Fruit fly (Drosophila melanogaster) whole organism, embryonic: ENCODE results near the gene ball.

Experiments used
- BtbVII ChIP-seq: fragments of 200-800 bp; sonication (Bioruptor generic); optimal IDR thresholded peaks from 3 replicates; lab custom pipeline; 2017; ENCODE audit warnings: missing biosample characterization, mild to moderate bottlenecking, missing genetic modification characterization
- CG1024 ChIP-seq: fragments of 200-800 bp; sonication (Bioruptor generic); IDR thresholded peaks from 2 replicates; pipeline ENCODE4 v1.3.6; 2022; ENCODE audit warnings: missing biosample characterization, missing genetic modification characterization
- CG10366 ChIP-seq: fragments of 200-800 bp; sonication (Bioruptor generic); IDR thresholded peaks from 2 replicates; pipeline ENCODE4 v1.3.6; 2022; ENCODE audit warnings: missing biosample characterization, missing genetic modification characterization
- CG11695 ChIP-seq: fragments of 200-800 bp; sonication (Bioruptor generic); IDR thresholded peaks from 3 replicates; pipeline ENCODE4 v1.3.6; 2022; ENCODE audit warnings: missing biosample characterization, missing genetic modification characterization
- CG12155 ChIP-seq: fragments of 200-800 bp; sonication (Bioruptor generic); optimal IDR thresholded peaks from 3 replicates; lab custom pipeline; 2016; ENCODE audit warnings: missing biosample characterization, missing genetic modification characterization
- CG12744 ChIP-seq: fragments of 200-800 bp; sonication (Bioruptor generic); optimal IDR thresholded peaks from 2 replicates; lab custom pipeline; 2016; ENCODE audit warnings: missing biosample characterization, missing genetic modification characterization
- CG17829 ChIP-seq: fragments of 200-800 bp; optimal IDR thresholded peaks from 2 replicates; lab custom pipeline; 2019; ENCODE audit warnings: missing biosample characterization, mild to moderate bottlenecking, missing genetic modification characterization, moderate library complexity
- CG17912 ChIP-seq: fragments of 200-800 bp; sonication (Bioruptor generic); optimal IDR thresholded peaks from 2 replicates; lab custom pipeline; 2018; ENCODE audit warnings: missing biosample characterization, mild to moderate bottlenecking, missing genetic modification characterization
- CG1792 ChIP-seq: fragments of 200-800 bp; sonication (Bioruptor generic); optimal IDR thresholded peaks from 2 replicates; lab custom pipeline; 2016; ENCODE audit warnings: missing biosample characterization, missing genetic modification characterization
- CG2120 ChIP-seq: fragments of 200-800 bp; sonication (Bioruptor generic); optimal IDR thresholded peaks from 3 replicates; lab custom pipeline; 2016; ENCODE audit warnings: missing biosample characterization, missing genetic modification characterization
- CG30403 ChIP-seq: fragments of 200-800 bp; sonication (Bioruptor generic); optimal IDR thresholded peaks from 3 replicates; lab custom pipeline; 2016; ENCODE audit warnings: missing biosample characterization, missing genetic modification characterization
- CG31388 ChIP-seq: fragments of 200-800 bp; sonication (Bioruptor generic); optimal IDR thresholded peaks from 2 replicates; lab custom pipeline; 2016; ENCODE audit warnings: missing biosample characterization, missing genetic modification characterization
- CG32532 ChIP-seq: fragments of 200-800 bp; sonication (Bioruptor generic); IDR thresholded peaks from 2 replicates; pipeline ENCODE4 v1.3.6; 2022; ENCODE audit warnings: missing biosample characterization, missing genetic modification characterization
- CG34376 ChIP-seq: fragments of 200-800 bp; sonication (Bioruptor generic); optimal IDR thresholded peaks from 2 replicates; lab custom pipeline; 2018; ENCODE audit warnings: missing biosample characterization, mild to moderate bottlenecking, missing genetic modification characterization
- CG34422 ChIP-seq: fragments of 200-800 bp; sonication (Bioruptor generic); IDR thresholded peaks from 3 replicates; pipeline ENCODE4 v1.3.6; 2022; ENCODE audit warnings: missing biosample characterization, missing genetic modification characterization
- CG3726 ChIP-seq: fragments of 200-800 bp; sonication (Bioruptor generic); IDR thresholded peaks from 3 replicates; pipeline ENCODE4, ENCODE4 v1.3.6; 2022; ENCODE audit warnings: missing biosample characterization, missing genetic modification characterization
- CG3847 ChIP-seq: fragments of 200-800 bp; sonication (Bioruptor generic); IDR thresholded peaks from 2 replicates; pipeline ENCODE4 v1.3.6; 2022; ENCODE audit warnings: missing biosample characterization, missing genetic modification characterization
- CG4328 ChIP-seq: fragments of 200-800 bp; sonication (Bioruptor generic); optimal IDR thresholded peaks from 3 replicates; lab custom pipeline; 2017; ENCODE audit warnings: missing biosample characterization, missing genetic modification reagents, missing genetic modification characterization
- CG8359 ChIP-seq: fragments of 200-800 bp; sonication (Bioruptor generic); optimal IDR thresholded peaks from 2 replicates; lab custom pipeline; 2017; ENCODE audit warnings: missing biosample characterization, mild to moderate bottlenecking, missing genetic modification characterization, borderline replicate concordance
- CG9609 ChIP-seq: fragments of 200-800 bp; sonication (Bioruptor generic); optimal IDR thresholded peaks from 3 replicates; lab custom pipeline; 2016; ENCODE audit warnings: missing biosample characterization, missing genetic modification characterization
- Dip3 ChIP-seq: fragments of 200-800 bp; sonication (Bioruptor generic); optimal IDR thresholded peaks from 3 replicates; lab custom pipeline; 2016; ENCODE audit warnings: missing biosample characterization, missing genetic modification characterization
- Doc2 ChIP-seq: fragments of 200-800 bp; sonication (Bioruptor generic); IDR thresholded peaks from 2 replicates; pipeline ENCODE4 v1.3.6; 2022; ENCODE audit warnings: missing biosample characterization, missing genetic modification characterization
- Doc3 ChIP-seq: fragments of 200-800 bp; sonication (Bioruptor generic); IDR thresholded peaks from 3 replicates; pipeline ENCODE4 v1.3.6; 2022; ENCODE audit warnings: missing biosample characterization, missing genetic modification characterization; ENCODE audit not compliant: partially characterized antibody
- ERR ChIP-seq: fragments of 200-800 bp; sonication (Bioruptor generic); optimal IDR thresholded peaks from 2 replicates; lab custom pipeline; 2016; ENCODE audit warnings: missing biosample characterization, missing genetic modification characterization
- Hr51 ChIP-seq, 2 experiments: fragments of 200-800 bp; sonication (Bioruptor generic); optimal IDR thresholded peaks; 2 replicates in 1 of 2; 3 replicates in 1 of 2; lab custom pipeline; 2016 to 2018; ENCODE audit warnings: missing biosample characterization in 2 of 2, missing genetic modification characterization in 2 of 2, mild to moderate bottlenecking in 1 of 2, moderate library complexity in 1 of 2
- Kr ChIP-seq: fragments of 200-800 bp; sonication (Bioruptor generic); optimal IDR thresholded peaks from 2 replicates; lab custom pipeline; 2017; ENCODE audit warnings: missing biosample characterization, mild to moderate bottlenecking, missing genetic modification characterization
- MBD-R2 ChIP-seq: fragments of 200-800 bp; sonication (Bioruptor generic); IDR thresholded peaks from 2 replicates; pipeline ENCODE4 v1.3.6; 2022; ENCODE audit warnings: missing biosample characterization, missing genetic modification characterization
- Max ChIP-seq: fragments of 200-800 bp; sonication (Bioruptor generic); optimal IDR thresholded peaks from 2 replicates; lab custom pipeline; 2016; ENCODE audit warnings: missing biosample characterization, mild to moderate bottlenecking, missing genetic modification characterization
- NC2α ChIP-seq: fragments of 200-800 bp; sonication (Bioruptor generic); optimal IDR thresholded peaks from 2 replicates; lab custom pipeline; 2016; ENCODE audit warnings: missing biosample characterization, missing genetic modification characterization
- Neu2 ChIP-seq: fragments of 200-800 bp; sonication (Bioruptor generic); optimal IDR thresholded peaks from 3 replicates; lab custom pipeline; 2016; ENCODE audit warnings: missing biosample characterization, missing genetic modification characterization, borderline replicate concordance
- Taf1 ChIP-seq: fragments of 200-800 bp; sonication (Bioruptor generic); IDR thresholded peaks from 2 replicates; pipeline ENCODE4 v1.3.6; 2022; ENCODE audit warnings: missing biosample characterization, missing genetic modification characterization
- ac ChIP-seq: fragments of 200-800 bp; sonication (Bioruptor generic); optimal IDR thresholded peaks from 3 replicates; lab custom pipeline; 2017; ENCODE audit warnings: missing biosample characterization, mild to moderate bottlenecking, missing genetic modification characterization
- bsh ChIP-seq, 2 experiments: fragments of 200-800 bp; sonication (Bioruptor generic); optimal IDR thresholded peaks; 2 replicates each; lab custom pipeline; 2017 to 2018; ENCODE audit warnings: mild to moderate bottlenecking in 2 of 2, missing biosample characterization in 2 of 2, missing genetic modification characterization in 2 of 2, moderate library complexity in 1 of 2
- cad ChIP-seq: fragments of >200 bp; optimal IDR thresholded peaks from 2 replicates; lab custom pipeline; 2017; ENCODE audit warnings: missing biosample characterization, missing genetic modification characterization
- crc ChIP-seq: fragments of 200-800 bp; sonication (Bioruptor generic); optimal IDR thresholded peaks from 2 replicates; lab custom pipeline; 2016; ENCODE audit warnings: missing biosample characterization, missing genetic modification characterization
- dmrt99B ChIP-seq: fragments of 200-800 bp; sonication (Bioruptor generic); optimal IDR thresholded peaks from 2 replicates; lab custom pipeline; 2018; ENCODE audit warnings: missing biosample characterization, mild to moderate bottlenecking, missing genetic modification characterization, moderate library complexity
- eyg ChIP-seq: fragments of 200-800 bp; sonication (Bioruptor generic); optimal IDR thresholded peaks from 3 replicates; lab custom pipeline; 2016; ENCODE audit warnings: missing biosample characterization, missing genetic modification characterization
- hkb ChIP-seq, 2 experiments: fragments of 200-800 bp in 1 of 2; fragments of >200 bp in 1 of 2; sonication (Bioruptor generic) in 1 of 2; IDR thresholded peaks in 1 of 2; optimal IDR thresholded peaks in 1 of 2; 2 replicates each; pipeline versions ENCODE4 v1.3.6 to Lab custom; 2017 to 2022; ENCODE audit warnings: missing biosample characterization in 1 of 2, missing genetic modification characterization in 1 of 2
- hth ChIP-seq: fragments of >200 bp; optimal IDR thresholded peaks from 2 replicates; lab custom pipeline; 2017; ENCODE audit warnings: inconsistent platforms
- inv ChIP-seq: fragments of 200-800 bp; sonication (Bioruptor generic); IDR thresholded peaks from 2 replicates; pipeline ENCODE4 v1.3.6; 2022; ENCODE audit warnings: missing biosample characterization, missing genetic modification characterization; ENCODE audit not compliant: partially characterized antibody
- jing ChIP-seq: fragments of 200-800 bp; sonication (Bioruptor generic); optimal IDR thresholded peaks from 2 replicates; lab custom pipeline; 2018; ENCODE audit warnings: missing biosample characterization, mild to moderate bottlenecking, missing genetic modification characterization
- jumu ChIP-seq: fragments of 200-800 bp; sonication (Bioruptor generic); optimal IDR thresholded peaks from 3 replicates; lab custom pipeline; 2016; ENCODE audit warnings: missing biosample characterization, missing genetic modification characterization
- kah ChIP-seq: fragments of 200-800 bp; sonication (Bioruptor generic); optimal IDR thresholded peaks from 2 replicates; lab custom pipeline; 2018; ENCODE audit warnings: missing biosample characterization, mild to moderate bottlenecking, missing genetic modification characterization
- lov ChIP-seq, 2 experiments: fragments of 200-800 bp in 1 of 2; fragments of >200 bp in 1 of 2; sonication (Bioruptor generic) in 1 of 2; IDR thresholded peaks in 1 of 2; optimal IDR thresholded peaks in 1 of 2; 2 replicates in 1 of 2; 3 replicates in 1 of 2; pipeline versions ENCODE4 v1.3.6 to Lab custom; 2017 to 2022; ENCODE audit warnings: missing biosample characterization in 1 of 2, missing genetic modification characterization in 1 of 2
- org-1 ChIP-seq: fragments of 200-800 bp; sonication (Bioruptor generic); optimal IDR thresholded peaks from 2 replicates; lab custom pipeline; 2017; ENCODE audit warnings: missing biosample characterization, missing genetic modification characterization
- pb ChIP-seq: fragments of 200-800 bp; sonication (Bioruptor generic); optimal IDR thresholded peaks from 3 replicates; lab custom pipeline; 2016; ENCODE audit warnings: missing biosample characterization, missing genetic modification characterization
- slp2 ChIP-seq: fragments of 200-800 bp; sonication (Bioruptor generic); optimal IDR thresholded peaks from 2 replicates; lab custom pipeline; 2016; ENCODE audit warnings: missing biosample characterization, missing genetic modification characterization
- tll ChIP-seq, 2 experiments: fragments of 200-800 bp in 1 of 2; fragments of >200 bp in 1 of 2; sonication (Bioruptor generic) in 1 of 2; optimal IDR thresholded peaks; 2 replicates each; lab custom pipeline; 2017 to 2019; ENCODE audit warnings: missing biosample characterization in 2 of 2, missing genetic modification characterization in 2 of 2, mild to moderate bottlenecking in 1 of 2, moderate library complexity in 1 of 2

The ball gene

DNA sequence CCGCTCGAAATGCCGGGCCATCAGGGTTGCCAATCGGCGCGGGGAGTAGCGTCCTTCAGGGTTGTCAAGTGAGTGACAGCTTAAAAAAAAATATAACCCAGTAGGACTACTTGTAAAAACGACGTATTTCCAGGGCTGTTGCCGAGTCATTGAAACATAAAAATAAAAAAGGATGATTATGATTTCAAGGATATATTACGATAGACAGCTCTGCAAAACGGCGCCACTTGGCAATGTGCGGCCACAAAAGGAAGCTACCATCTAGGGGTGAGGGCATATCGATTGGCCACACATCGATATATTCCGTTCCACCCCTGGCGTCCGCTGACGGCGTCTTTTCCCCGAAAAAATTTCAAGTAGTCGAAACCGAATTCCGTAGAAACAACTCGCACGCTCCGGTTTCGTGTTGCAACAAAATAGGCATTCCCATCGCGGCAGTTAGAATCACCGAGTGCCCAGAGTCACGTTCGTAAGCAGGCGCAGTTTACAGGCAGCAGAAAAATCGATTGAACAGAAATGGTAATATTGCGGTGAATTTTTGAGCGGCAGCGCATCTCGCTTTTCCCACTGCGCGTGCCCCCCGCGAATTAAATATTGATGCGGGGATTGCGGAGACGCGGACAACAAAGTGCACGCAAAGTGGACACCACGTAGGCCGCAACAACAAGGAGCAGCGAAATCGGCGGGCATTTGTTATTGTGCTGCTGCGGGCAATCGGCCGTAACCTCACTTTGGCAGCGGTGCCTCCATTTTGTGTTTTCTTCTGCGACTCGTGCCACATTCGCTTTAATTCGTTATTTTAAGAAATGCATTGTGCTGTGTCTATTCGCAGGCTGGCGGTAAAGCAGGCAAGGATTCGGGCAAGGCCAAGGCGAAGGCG is at the start of gene ball, which contains the start of gene His2Av (continued):
- TF ChIP-seq Dip3 (GFP tag; lab: Kevin White, UChicago) (peak; percentile 87), tll (GFP tag; optimal IDR thresholded peaks at IDR 0.05; lab: Kevin White, UChicago) (peak in 1 of 2 experiments; percentile 51), jumu (GFP tag; lab: Kevin White, UChicago) (peak; percentile 94), lov (optimal IDR thresholded peaks at IDR 0.05; lab: Kevin White, UChicago) (no peak), lov (GFP tag; IDR thresholded peaks at IDR 0.05; lab: Robert Waterston, UW) (peak; percentile 79), CG31388 (GFP tag; lab: Kevin White, UChicago) (peak; percentile 54), CG8359 (GFP tag; lab: Kevin White, UChicago) (no peak), kah (peak; percentile 28), Doc2 (no peak), CG2120 (peak; percentile 92), CG10366 (GFP tag; lab: Robert Waterston, UW) (peak; percentile 74), CG1024 (GFP tag; lab: Robert Waterston, UW) (peak; percentile 80), CG30403 (GFP tag; lab: Kevin White, UChicago) (peak; percentile 91), Hr51 (GFP tag; optimal IDR thresholded peaks at IDR 0.05; lab: Kevin White, UChicago) (peak; percentile 67 to 85), hkb (optimal IDR thresholded peaks at IDR 0.05; lab: Kevin White, UChicago) (peak; percentile 87), hkb (GFP tag; IDR thresholded peaks at IDR 0.05; lab: Robert Waterston, UW) (peak; percentile 84), CG3847 (GFP tag; lab: Robert Waterston, UW) (peak; percentile 89), CG12155 (GFP tag; lab: Kevin White, UChicago) (peak; percentile 80), jing (GFP tag; lab: Kevin White, UChicago) (peak; percentile 38), crc (GFP tag; lab: Kevin White, UChicago) (peak; percentile 79), Neu2 (GFP tag; lab: Kevin White, UChicago) (peak; percentile 53), slp2 (GFP tag; lab: Kevin White, UChicago) (peak; percentile 71), CG9609 (peak; percentile 89), CG4328 (GFP tag; lab: Kevin White, UChicago) (peak; percentile 42), Taf1 (GFP tag; lab: Robert Waterston, UW) (peak; percentile 71), MBD-R2 (GFP tag; lab: Robert Waterston, UW) (peak; percentile 98), ac (GFP tag; lab: Kevin White, UChicago) (peak; percentile 52), inv (GFP tag; lab: Robert Waterston, UW) (peak; percentile 86), Max (GFP tag; lab: Kevin White, UChicago) (peak; percentile 69), hth (no peak), Kr (GFP tag; lab: Kevin White, UChicago) (no peak), CG3726 (peak; percentile 63; the same call in 1 of the 3 replicates), org-1 (GFP tag; lab: Kevin White, UChicago) (peak; percentile 52), CG32532 (GFP tag; lab: Robert Waterston, UW) (peak; percentile 91), CG34422 (peak; percentile 83), NC2α (peak; percentile 76), eyg (GFP tag; lab: Kevin White, UChicago) (peak; percentile 76), CG17829 (tag; lab: Kevin White, UChicago) (peak; percentile 81), pb (GFP tag; lab: Kevin White, UChicago) (peak; percentile 57), CG17912 (GFP tag; lab: Kevin White, UChicago) (peak; percentile 30), BtbVII (GFP tag; lab: Kevin White, UChicago) (peak; percentile 40), cad (GFP tag; lab: Kevin White, UChicago) (no peak), dmrt99B (tag; lab: Kevin White, UChicago) (peak; percentile 55), Doc3 (GFP tag; lab: Robert Waterston, UW) (peak; percentile 86), CG1792 (peak; percentile 77), ERR (peak; percentile 81), CG34376 (peak; percentile 65), bsh (GFP tag; optimal IDR thresholded peaks at IDR 0.05; lab: Kevin White, UChicago) (peak in 1 of 2 experiments; percentile 83), CG11695 (GFP tag; lab: Robert Waterston, UW) (peak; percentile 73), CG12744 (GFP tag; lab: Kevin White, UChicago) (peak; percentile 82)
